Worm (Caenorhabditis elegans): ENCODE measurements around the gene W05B10.4.

ce11 chrV:12649636-12650035 is 18.4 kb upstream of the W05B10.4 start, which contains the start of gene lin-25:
- peak; percentile 50 for TF ChIP-seq W03F9.2 (tag; optimal IDR thresholded peaks at IDR 0.05)
- no peak for TF ChIP-seq him-1 (tag; optimal IDR thresholded peaks at IDR 0.05)
- TF ChIP-seq dao-5 (tag; optimal IDR thresholded peaks at IDR 0.05): no peak
